Fruit fly (Drosophila melanogaster) whole organism, wandering third instar larva: ENCODE data around the gene CG1638.

Experiments used
- Abd-B ChIP-seq: fragments of >200 bp; optimal IDR thresholded peaks from 2 replicates; lab custom pipeline; 2017; ENCODE audit warnings: missing biosample characterization, missing genetic modification characterization
- Dfd ChIP-seq: fragments of >200 bp; optimal IDR thresholded peaks from 2 replicates; lab custom pipeline; 2017; ENCODE audit warnings: missing biosample characterization, missing genetic modification characterization
- Dif ChIP-seq: fragments of 200-275, 200-300 bp; sonication (Bioruptor generic); optimal IDR thresholded peaks from 2 replicates; lab custom pipeline; 2018; ENCODE audit warnings: missing biosample characterization, missing genetic modification characterization; ENCODE audit not compliant: partially characterized antibody
- HLH106 ChIP-seq: fragments of 200-800 bp; optimal IDR thresholded peaks from 3 replicates; lab custom pipeline; 2019; ENCODE audit warnings: missing biosample characterization, mild to moderate bottlenecking, missing genetic modification characterization, moderate library complexity
- Hr78 ChIP-seq: fragments of >200 bp; optimal IDR thresholded peaks from 2 replicates; lab custom pipeline; 2017; ENCODE audit warnings: missing biosample characterization, missing genetic modification characterization
- Hr83 ChIP-seq: fragments of 200-300 bp; sonication (Bioruptor generic); optimal IDR thresholded peaks from 2 replicates; lab custom pipeline; 2016; ENCODE audit warnings: missing biosample characterization, mild to moderate bottlenecking, missing genetic modification characterization, moderate library complexity; ENCODE audit not compliant: poor library complexity, severe bottlenecking
- Vsx2 ChIP-seq: fragments of 200-300, 225-300 bp; sonication (Bioruptor generic); optimal IDR thresholded peaks from 2 replicates; lab custom pipeline; 2018; ENCODE audit warnings: missing biosample characterization, missing genetic modification characterization; ENCODE audit not compliant: partially characterized antibody
- brk ChIP-seq: fragments of 200-800 bp; sonication (Bioruptor generic); optimal IDR thresholded peaks from 2 replicates; lab custom pipeline; 2016; ENCODE audit warnings: missing biosample characterization, mild to moderate bottlenecking, missing genetic modification characterization
- dsf ChIP-seq: sonication (Bioruptor generic); optimal IDR thresholded peaks from 2 replicates; lab custom pipeline; 2016; ENCODE audit warnings: missing biosample characterization, missing genetic modification characterization, borderline replicate concordance
- ey ChIP-seq: fragments of 200-800 bp; sonication (Bioruptor generic); optimal IDR thresholded peaks from 2 replicates; lab custom pipeline; 2016; ENCODE audit warnings: missing biosample characterization, missing genetic modification characterization
- rgr ChIP-seq: fragments of 200-800 bp; sonication (Bioruptor generic); optimal IDR thresholded peaks from 3 replicates; lab custom pipeline; 2016; ENCODE audit warnings: missing biosample characterization, mild to moderate bottlenecking, missing genetic modification characterization
- tai ChIP-seq: sonication (Bioruptor generic); optimal IDR thresholded peaks from 2 replicates; lab custom pipeline; 2016; ENCODE audit warnings: missing biosample characterization, missing genetic modification characterization
- usp ChIP-seq: fragments of >200 bp; optimal IDR thresholded peaks from 2 replicates; lab custom pipeline; 2017; ENCODE audit warnings: missing biosample characterization, missing genetic modification characterization

DNA sequence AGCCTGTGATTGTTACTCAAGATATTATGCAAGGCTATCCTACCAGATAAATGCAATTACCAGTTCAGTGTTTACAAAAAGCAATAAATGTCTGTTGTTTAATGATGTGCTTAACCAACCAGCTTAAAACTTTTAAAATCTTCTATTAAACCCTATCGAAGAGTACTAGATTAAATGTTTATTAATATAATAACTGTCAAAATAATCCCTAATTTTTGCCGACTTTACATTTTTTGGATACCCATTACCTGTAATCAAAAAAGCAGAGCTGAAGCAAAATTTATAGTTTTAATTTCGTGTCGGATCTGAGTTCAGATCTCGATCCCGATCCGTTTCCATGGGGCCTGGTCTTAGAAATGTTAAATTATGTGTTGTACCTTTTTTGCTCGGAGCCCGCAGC lies at the start of gene CG1638:
- TF ChIP-seq dsf (GFP tag; lab: Kevin White, UChicago) (no peak), brk (GFP tag; lab: Kevin White, UChicago) (no peak), Hr83 (no peak), Hr78 (no peak), HLH106 (tag; lab: Kevin White, UChicago) (no peak), Dfd (GFP tag; lab: Kevin White, UChicago) (no peak), Vsx2 (GFP tag; lab: Kevin White, UChicago) (no peak), tai (GFP tag; lab: Kevin White, UChicago) (no peak), ey (GFP tag; lab: Kevin White, UChicago) (no peak), Dif (GFP tag; lab: Kevin White, UChicago) (no peak), Abd-B (GFP tag; lab: Kevin White, UChicago) (no peak), usp (GFP tag; lab: Kevin White, UChicago) (no peak), rgr (GFP tag; lab: Kevin White, UChicago) (no peak)
